Worm (Caenorhabditis elegans): ENCODE measurements around the gene str-94.

ce11 chrV:9247416-9247815, 1.7 kb downstream of the str-94 start:
- no peak for TF ChIP-seq lin-13 (GFP tag; optimal IDR thresholded peaks at IDR 0.05)
- no peak for TF ChIP-seq ama-1 (optimal IDR thresholded peaks at IDR 0.05)
- no peak for TF ChIP-seq ceh-62 (tag; optimal IDR thresholded peaks at IDR 0.05)
- TF ChIP-seq F49E8.2 (tag; optimal IDR thresholded peaks at IDR 0.05; ENCODE audit: borderline replicate concordance): no peak
- TF ChIP-seq nhr-11 (tag; optimal IDR thresholded peaks at IDR 0.05): no peak
- no peak for TF ChIP-seq ZK546.5 (tag; optimal IDR thresholded peaks at IDR 0.05)
- no peak for TF ChIP-seq saeg-2 (GFP tag; IDR thresholded peaks at IDR 0.05)
